Worm (Caenorhabditis elegans) whole organism, late embryonic: ENCODE data around the gene nth-1.

Source experiments
- C38D4.7 ChIP-seq: fragments of 200-800 bp; sonication (Bioruptor generic); optimal IDR thresholded peaks from 2 replicates; lab custom pipeline; 2018; ENCODE audit warnings: mild to moderate bottlenecking, missing genetic modification characterization, moderate library complexity, missing compliant biosample characterization
- K09A11.1 ChIP-seq: sonication (generic microtip); optimal IDR thresholded peaks from 2 replicates; lab custom pipeline; 2017; ENCODE audit warnings: antibody characterized with exemption, mild to moderate bottlenecking, missing genetic modification characterization, missing compliant biosample characterization; ENCODE audit not compliant: insufficient read depth
- T23F11.4 ChIP-seq: fragments of 200-800 bp; sonication (Bioruptor generic); optimal IDR thresholded peaks from 2 replicates; lab custom pipeline; 2018; ENCODE audit warnings: mild to moderate bottlenecking, missing genetic modification characterization, missing compliant biosample characterization
- ama-1 ChIP-seq: fragments of 150-350 bp; optimal IDR thresholded peaks from 2 replicates; lab custom pipeline; 2014
- ceh-19 ChIP-seq: fragments of 200-800 bp; sonication (Bioruptor generic); optimal IDR thresholded peaks from 2 replicates; lab custom pipeline; 2018; ENCODE audit warnings: mild to moderate bottlenecking, missing genetic modification characterization, missing compliant biosample characterization
- ceh-2 ChIP-seq: sonication (generic microtip); optimal IDR thresholded peaks from 2 replicates; lab custom pipeline; 2016; ENCODE audit warnings: missing genotype, missing genetic modification characterization, missing compliant biosample characterization
- ceh-22 ChIP-seq: sonication (generic microtip); optimal IDR thresholded peaks from 2 replicates; lab custom pipeline; 2017; ENCODE audit warnings: missing biosample characterization, missing genetic modification characterization
- ceh-24 ChIP-seq: sonication (generic microtip); optimal IDR thresholded peaks from 2 replicates; lab custom pipeline; 2016; ENCODE audit warnings: mild to moderate bottlenecking, missing genetic modification characterization, missing compliant biosample characterization
- ceh-31 ChIP-seq: sonication (generic microtip); optimal IDR thresholded peaks from 2 replicates; lab custom pipeline; 2016; ENCODE audit warnings: missing genetic modification characterization, missing compliant biosample characterization
- ceh-6 ChIP-seq: fragments of 200-800 bp; sonication (Bioruptor generic); optimal IDR thresholded peaks from 2 replicates; lab custom pipeline; 2018; ENCODE audit warnings: mild to moderate bottlenecking, missing genetic modification characterization, missing compliant biosample characterization
- ceh-9 ChIP-seq: sonication (generic microtip); optimal IDR thresholded peaks from 2 replicates; lab custom pipeline; 2016; ENCODE audit warnings: mild to moderate bottlenecking, missing genetic modification characterization, inconsistent platforms, missing compliant biosample characterization
- elt-2 ChIP-seq: sonication (generic microtip); optimal IDR thresholded peaks from 2 replicates; lab custom pipeline; 2016; ENCODE audit warnings: missing genetic modification reagents, missing genetic modification characterization, missing compliant biosample characterization
- fax-1 ChIP-seq: sonication (generic microtip); optimal IDR thresholded peaks from 2 replicates; lab custom pipeline; 2016; ENCODE audit warnings: missing genotype, missing genetic modification characterization, missing compliant biosample characterization
- fkh-6 ChIP-seq: sonication (generic microtip); optimal IDR thresholded peaks from 2 replicates; lab custom pipeline; 2016; ENCODE audit warnings: missing genetic modification characterization, missing compliant biosample characterization
- hlh-8 ChIP-seq: sonication (generic microtip); optimal IDR thresholded peaks from 2 replicates; lab custom pipeline; 2016; ENCODE audit warnings: missing genotype, missing genetic modification characterization, missing compliant biosample characterization
- lim-6 ChIP-seq: sonication (generic microtip); optimal IDR thresholded peaks from 2 replicates; lab custom pipeline; 2016; ENCODE audit warnings: missing genetic modification characterization, missing compliant biosample characterization
- madf-2 ChIP-seq: sonication (generic microtip); optimal IDR thresholded peaks from 2 replicates; lab custom pipeline; 2017; ENCODE audit warnings: missing genetic modification characterization, missing compliant biosample characterization
- nfya-1 ChIP-seq: sonication (generic microtip); optimal IDR thresholded peaks from 2 replicates; lab custom pipeline; 2017; ENCODE audit warnings: missing genetic modification characterization, mild to moderate bottlenecking, missing compliant biosample characterization, antibody characterized with exemption, moderate library complexity
- nhr-11 ChIP-seq: fragments of 150-350 bp; optimal IDR thresholded peaks from 2 replicates; lab custom pipeline; 2014; ENCODE audit warnings: missing biosample characterization, missing genetic modification characterization
- nhr-232 ChIP-seq: sonication (generic microtip); optimal IDR thresholded peaks from 2 replicates; lab custom pipeline; 2016; ENCODE audit warnings: missing genetic modification characterization, missing compliant biosample characterization
- odd-2 ChIP-seq: sonication (generic microtip); optimal IDR thresholded peaks from 2 replicates; lab custom pipeline; 2017; ENCODE audit warnings: antibody characterized with exemption, mild to moderate bottlenecking, missing genetic modification characterization, missing compliant biosample characterization
- pax-1 ChIP-seq: fragments of 150-350 bp; optimal IDR thresholded peaks from 2 replicates; lab custom pipeline; 2014; ENCODE audit warnings: missing biosample characterization, missing genetic modification characterization
- pha-4 ChIP-seq: fragments of 150-350 bp; optimal IDR thresholded peaks from 2 replicates; lab custom pipeline; 2018; ENCODE audit warnings: missing biosample characterization, missing genetic modification reagents, missing genetic modification characterization
- pqm-1 ChIP-seq: sonication (generic microtip); optimal IDR thresholded peaks from 2 replicates; lab custom pipeline; 2016; ENCODE audit warnings: missing genetic modification characterization, missing compliant biosample characterization
- pros-1 ChIP-seq: fragments of 150-350 bp; optimal IDR thresholded peaks from 2 replicates; lab custom pipeline; 2014; ENCODE audit warnings: missing biosample characterization, missing genetic modification reagents, missing genetic modification characterization
- rnt-1 ChIP-seq: sonication (generic microtip); optimal IDR thresholded peaks from 2 replicates; lab custom pipeline; 2016; ENCODE audit warnings: missing genetic modification characterization, missing compliant biosample characterization
- sdc-2 ChIP-seq: sonication (generic microtip); optimal IDR thresholded peaks from 2 replicates; lab custom pipeline; 2016; ENCODE audit warnings: missing genotype, missing genetic modification characterization, missing compliant biosample characterization
- sox-4 ChIP-seq: sonication (generic microtip); optimal IDR thresholded peaks from 2 replicates; lab custom pipeline; 2017; ENCODE audit warnings: mild to moderate bottlenecking, missing genetic modification characterization, inconsistent platforms, missing compliant biosample characterization
- syd-9 ChIP-seq: sonication (generic microtip); optimal IDR thresholded peaks from 2 replicates; lab custom pipeline; 2016; ENCODE audit warnings: mild to moderate bottlenecking, missing genetic modification characterization, moderate library complexity, missing compliant biosample characterization
- tbx-2 ChIP-seq: sonication (generic microtip); optimal IDR thresholded peaks from 2 replicates; lab custom pipeline; 2016; ENCODE audit warnings: missing genetic modification characterization, missing compliant biosample characterization
- tbx-7 ChIP-seq: sonication (generic microtip); optimal IDR thresholded peaks from 2 replicates; lab custom pipeline; 2016; ENCODE audit warnings: missing genotype, missing genetic modification characterization, missing compliant biosample characterization
- ttx-3 ChIP-seq: sonication (generic microtip); optimal IDR thresholded peaks from 2 replicates; lab custom pipeline; 2016; ENCODE audit warnings: missing genetic modification reagents, missing genetic modification characterization, missing compliant biosample characterization
- unc-42 ChIP-seq: sonication (generic microtip); optimal IDR thresholded peaks from 2 replicates; lab custom pipeline; 2016; ENCODE audit warnings: missing genotype, missing genetic modification characterization, missing compliant biosample characterization
- unc-55 ChIP-seq: sonication (generic microtip); optimal IDR thresholded peaks from 2 replicates; lab custom pipeline; 2017; ENCODE audit warnings: missing biosample characterization, missing genetic modification reagents, missing genetic modification characterization
- zip-5 ChIP-seq: sonication (generic microtip); optimal IDR thresholded peaks from 2 replicates; lab custom pipeline; 2016; ENCODE audit warnings: missing genetic modification characterization, missing compliant biosample characterization

nth-1 gene

DNA sequence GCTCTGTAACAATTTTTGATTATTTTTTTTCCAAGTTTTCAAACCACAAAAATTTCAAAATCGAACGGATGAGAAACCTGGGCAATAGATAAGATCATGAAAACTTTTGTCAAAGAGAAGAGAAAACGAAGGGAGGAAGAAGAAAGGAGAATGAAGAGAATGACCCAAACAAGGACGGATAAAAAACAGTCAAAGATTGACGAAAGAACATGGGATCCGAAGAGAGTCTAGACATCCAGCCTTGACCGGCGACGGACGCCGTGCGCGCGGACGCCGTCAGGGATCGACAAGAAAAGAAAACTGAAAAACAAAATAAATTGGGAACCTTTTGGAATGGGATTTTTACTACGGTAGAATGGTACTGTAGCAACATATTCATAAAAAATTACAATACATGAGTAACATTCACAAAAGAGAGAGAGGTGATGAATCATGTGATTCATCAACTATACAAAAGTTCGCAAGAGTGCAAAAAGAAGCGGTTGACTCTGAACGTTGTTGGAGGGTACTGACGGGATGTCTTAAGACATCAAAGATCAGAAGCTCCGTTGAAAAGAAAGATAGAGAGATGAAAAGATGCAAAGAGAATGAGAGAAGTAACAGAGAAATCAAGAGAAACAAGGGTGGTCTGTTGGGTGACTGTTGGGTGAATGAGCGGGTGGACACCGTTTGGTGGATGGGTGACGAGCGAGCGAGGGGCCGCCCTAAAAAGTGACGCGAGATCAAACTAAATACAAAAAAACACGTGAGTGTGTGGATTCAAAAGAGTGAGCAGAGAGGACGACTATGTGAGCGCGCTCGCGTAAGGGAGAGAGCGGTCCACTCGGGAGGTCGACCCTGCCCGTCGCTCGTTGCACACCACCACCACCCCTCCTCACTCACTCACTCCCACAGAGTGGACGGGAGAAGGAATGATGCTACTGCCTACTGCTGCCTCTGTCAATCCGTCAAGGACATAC lies 13.6 kb downstream of the nth-1 start, which contains the start of gene sup-26 (continued):
- TF ChIP-seq sdc-2 (tag; lab: Kevin White, UChicago) (peak; percentile 70), pros-1 (tag; lab: Kevin White, UChicago) (no peak), pqm-1 (peak; percentile 7), unc-55 (GFP tag; lab: Kevin White, UChicago) (peak; percentile 16), odd-2 (tag; lab: Kevin White, UChicago) (no peak), ceh-6 (GFP tag; lab: Kevin White, UChicago) (peak; percentile 19), sox-4 (tag; lab: Kevin White, UChicago) (peak; percentile 45), madf-2 (no peak), fkh-6 (tag; lab: Kevin White, UChicago) (peak; percentile 57), unc-42 (peak; percentile 24), tbx-2 (peak; percentile 65), nhr-232 (tag; lab: Kevin White, UChicago) (no peak), ceh-9 (tag; lab: Kevin White, UChicago) (no peak)

DNA sequence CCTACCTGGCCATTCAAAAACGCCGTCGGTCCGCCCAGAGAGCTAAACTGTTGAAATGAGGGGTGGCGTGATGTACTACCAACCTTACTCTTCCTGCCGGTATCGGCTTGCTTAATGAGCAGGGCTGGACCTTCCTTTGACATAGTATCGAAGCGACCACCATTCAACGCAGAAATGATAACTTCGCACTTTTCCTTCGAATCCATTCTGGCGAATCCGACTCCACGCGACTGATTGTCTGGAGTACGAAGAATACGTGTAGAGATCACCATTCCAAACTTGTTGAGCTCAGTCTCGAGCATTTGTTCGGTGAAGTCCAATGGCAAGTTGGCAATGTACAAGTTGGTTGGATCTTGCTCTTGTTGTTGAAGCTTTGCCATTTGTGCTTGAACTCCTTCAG lies 15.8 kb downstream of the nth-1 start:
- TF ChIP-seq ttx-3 (tag; lab: Kevin White, UChicago), result no peak
- TF ChIP-seq lim-6 (tag; lab: Kevin White, UChicago), result no peak
- TF ChIP-seq K09A11.1, result no peak
- TF ChIP-seq ceh-24 (tag; lab: Kevin White, UChicago), result no peak
- TF ChIP-seq C38D4.7 (GFP tag; lab: Kevin White, UChicago), result no peak
- TF ChIP-seq ceh-19 (GFP tag; lab: Kevin White, UChicago), result no peak
- no peak for TF ChIP-seq unc-55 (GFP tag; lab: Kevin White, UChicago)
- TF ChIP-seq ceh-2, result no peak
- no peak for TF ChIP-seq elt-2 (tag; lab: Kevin White, UChicago)
- TF ChIP-seq fkh-6 (tag; lab: Kevin White, UChicago), result no peak
- no peak for TF ChIP-seq odd-2 (tag; lab: Kevin White, UChicago)
- TF ChIP-seq hlh-8 (tag; lab: Kevin White, UChicago), result no peak

DNA sequence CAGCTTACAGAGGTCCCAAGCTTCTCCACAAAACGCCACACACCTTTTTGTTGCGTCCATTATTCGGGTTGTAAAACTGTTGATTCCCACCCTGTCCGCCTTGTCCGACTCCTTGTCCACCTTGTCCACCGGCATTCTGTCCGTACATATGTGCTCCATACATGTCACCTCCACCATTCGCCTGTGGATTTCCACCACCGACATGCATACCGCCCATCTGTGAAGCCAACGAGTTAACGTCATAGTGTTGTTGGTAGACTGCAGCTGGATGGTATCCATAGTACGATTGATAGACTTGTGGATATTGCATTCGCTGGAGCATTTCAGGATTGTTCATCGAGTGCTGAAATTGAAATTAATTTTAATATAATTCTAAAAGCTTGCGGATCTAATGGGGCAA lies 16.3 kb downstream of the nth-1 start:
- TF ChIP-seq fax-1 (tag; lab: Kevin White, UChicago), result no peak
- TF ChIP-seq ceh-9 (tag; lab: Kevin White, UChicago), result no peak
- TF ChIP-seq sox-4 (tag; lab: Kevin White, UChicago), result no peak
- TF ChIP-seq rnt-1 (tag; lab: Kevin White, UChicago), result no peak
- TF ChIP-seq sdc-2 (tag; lab: Kevin White, UChicago), result no peak
- no peak for TF ChIP-seq pha-4 (tag; lab: Kevin White, UChicago)
- no peak for TF ChIP-seq ceh-31 (tag; lab: Kevin White, UChicago)
- no peak for TF ChIP-seq pros-1 (tag; lab: Kevin White, UChicago)
- no peak for TF ChIP-seq tbx-7
- TF ChIP-seq pax-1 (tag; lab: Kevin White, UChicago), result no peak
- TF ChIP-seq, all 69 proteins: peak for 0

DNA sequence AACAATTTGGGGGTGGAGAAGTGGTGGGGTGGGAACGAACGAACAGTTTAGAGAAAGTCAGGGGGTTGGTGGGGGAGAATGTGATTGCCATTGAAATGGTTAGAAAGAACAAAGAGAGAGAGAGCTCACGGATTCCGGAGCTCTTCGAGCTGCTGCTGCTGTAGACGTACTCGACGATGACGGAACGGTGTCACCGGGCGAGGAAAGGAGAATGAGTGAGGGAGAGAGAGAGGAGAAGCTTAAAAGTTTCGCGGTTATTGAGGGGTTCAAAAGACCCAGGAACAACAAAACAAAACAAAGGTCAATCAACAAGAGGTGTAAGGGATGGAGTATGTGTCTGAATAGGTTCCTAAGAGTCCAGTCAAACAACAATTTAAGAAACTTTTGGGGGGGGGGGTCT lies 17.8 kb downstream of the nth-1 start:
- TF ChIP-seq T23F11.4 (GFP tag; lab: Kevin White, UChicago), result no peak
- TF ChIP-seq ama-1 (lab: Kevin White, UChicago), result peak; percentile 74
- TF ChIP-seq, all 69 proteins: peak for 1

DNA sequence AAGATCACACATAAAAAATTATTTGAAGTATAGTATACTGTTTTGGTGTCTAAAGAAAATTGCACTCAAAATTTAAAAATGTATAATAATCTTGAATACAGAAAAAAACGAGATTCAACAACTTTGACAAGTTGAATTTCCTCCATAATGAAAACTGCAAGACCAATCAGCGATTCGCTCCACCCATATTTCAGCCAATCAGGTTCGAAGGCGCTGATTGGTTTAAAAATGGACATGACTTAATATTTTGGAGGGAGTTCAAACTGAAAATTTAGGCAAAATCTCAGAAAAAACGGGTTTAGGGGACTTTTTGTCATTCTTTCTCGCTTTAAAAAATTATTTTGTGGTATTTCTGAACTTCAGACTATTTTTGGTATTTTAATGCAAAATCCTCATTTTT lies 18.3 kb downstream of the nth-1 start:
- TF ChIP-seq nfya-1 (tag; lab: Kevin White, UChicago), result peak; percentile 93
- TF ChIP-seq ceh-22, result no peak
- no peak for TF ChIP-seq nhr-11
- no peak for TF ChIP-seq zip-5 (tag; lab: Kevin White, UChicago)
- TF ChIP-seq syd-9 (tag; lab: Kevin White, UChicago), result no peak
